Fruit fly (Drosophila melanogaster) whole organism, embryonic: Measurements from ENCODE around the gene CG43901.

Source experiments
- Adf1 ChIP-seq: fragments of 200-800 bp; sonication (Bioruptor generic); IDR thresholded peaks from 2 replicates; pipeline ENCODE4 v1.3.6; 2022; ENCODE audit warnings: missing biosample characterization, missing genetic modification characterization
- Atf3 ChIP-seq: fragments of 200-800 bp; sonication (Bioruptor generic); optimal IDR thresholded peaks from 3 replicates; lab custom pipeline; 2016; ENCODE audit warnings: missing biosample characterization, missing genetic modification characterization
- BEAF-32 ChIP-seq: fragments of 200-800 bp; sonication (Bioruptor generic); optimal IDR thresholded peaks from 3 replicates; lab custom pipeline; 2017; ENCODE audit warnings: missing biosample characterization, missing genetic modification characterization, mild to moderate bottlenecking, moderate library complexity, missing genetic modification reagents
- Bgb ChIP-seq: fragments of 200-800 bp; sonication (Bioruptor generic); IDR thresholded peaks from 2 replicates; pipeline ENCODE4 v1.3.6; 2022; ENCODE audit warnings: missing biosample characterization, missing genetic modification characterization; ENCODE audit not compliant: partially characterized antibody
- CG11723 ChIP-seq: fragments of 200-800 bp; sonication (Bioruptor generic); optimal IDR thresholded peaks from 2 replicates; lab custom pipeline; 2017; ENCODE audit warnings: missing biosample characterization, mild to moderate bottlenecking, missing genetic modification characterization
- CG16863 ChIP-seq: fragments of 200-800 bp; sonication (Bioruptor generic); optimal IDR thresholded peaks from 3 replicates; lab custom pipeline; 2016; ENCODE audit warnings: missing biosample characterization, missing genetic modification characterization
- CG2116 ChIP-seq: fragments of 200-800 bp; sonication (Bioruptor generic); optimal IDR thresholded peaks from 3 replicates; lab custom pipeline; 2018; ENCODE audit warnings: missing biosample characterization, mild to moderate bottlenecking, missing genetic modification characterization
- CG30020 ChIP-seq: fragments of 200-800 bp; optimal IDR thresholded peaks from 2 replicates; lab custom pipeline; 2019; ENCODE audit warnings: missing biosample characterization, mild to moderate bottlenecking, missing genetic modification characterization, moderate library complexity
- CG31441 ChIP-seq: fragments of 200-800 bp; sonication (Bioruptor generic); IDR thresholded peaks from 2 replicates; pipeline ENCODE4 v1.3.6; 2022; ENCODE audit warnings: missing biosample characterization, missing genetic modification characterization
- CG3281 ChIP-seq: fragments of 200-800 bp; sonication (Bioruptor generic); optimal IDR thresholded peaks from 3 replicates; lab custom pipeline; 2017; ENCODE audit warnings: missing biosample characterization, mild to moderate bottlenecking, missing genetic modification characterization
- CG3407 ChIP-seq: fragments of 200-800 bp; sonication (Bioruptor generic); optimal IDR thresholded peaks from 2 replicates; lab custom pipeline; 2018; ENCODE audit warnings: missing biosample characterization, mild to moderate bottlenecking, missing genetic modification characterization
- CG34422 ChIP-seq: fragments of 200-800 bp; sonication (Bioruptor generic); IDR thresholded peaks from 3 replicates; pipeline ENCODE4 v1.3.6; 2022; ENCODE audit warnings: missing biosample characterization, missing genetic modification characterization
- CG4282 ChIP-seq: fragments of 200-800 bp; sonication (Bioruptor generic); optimal IDR thresholded peaks from 2 replicates; lab custom pipeline; 2016; ENCODE audit warnings: missing biosample characterization, missing genetic modification characterization
- CG4617 ChIP-seq: fragments of 200-800 bp; sonication (Bioruptor generic); optimal IDR thresholded peaks from 3 replicates; lab custom pipeline; 2016; ENCODE audit warnings: missing biosample characterization, missing genetic modification characterization, borderline replicate concordance
- CG4854 ChIP-seq: fragments of 200-800 bp; sonication (Bioruptor generic); optimal IDR thresholded peaks from 2 replicates; lab custom pipeline; 2016; ENCODE audit warnings: missing biosample characterization, missing genetic modification characterization, inconsistent platforms
- CG7963 ChIP-seq: fragments of 200-800 bp; sonication (Bioruptor generic); IDR thresholded peaks from 3 replicates; pipeline ENCODE4 v1.3.6; 2022; ENCODE audit warnings: missing biosample characterization, missing genetic modification characterization; ENCODE audit not compliant: partially characterized antibody
- CG9215 ChIP-seq: fragments of 200-800 bp; sonication (Bioruptor generic); IDR thresholded peaks from 2 replicates; pipeline ENCODE4 v1.3.6; 2022; ENCODE audit warnings: missing biosample characterization, missing genetic modification characterization
- CG9437 ChIP-seq: fragments of 200-800 bp; sonication (Bioruptor generic); optimal IDR thresholded peaks from 2 replicates; lab custom pipeline; 2018; ENCODE audit warnings: missing biosample characterization, mild to moderate bottlenecking, missing genetic modification characterization
- D19B ChIP-seq: fragments of 200-800 bp; sonication (Bioruptor generic); optimal IDR thresholded peaks from 2 replicates; lab custom pipeline; 2017; ENCODE audit warnings: missing biosample characterization, mild to moderate bottlenecking, missing genetic modification characterization
- Dfd ChIP-seq, 2 experiments: fragments of >200 bp; optimal IDR thresholded peaks; 2 replicates each; lab custom pipeline; 2017; ENCODE audit warnings: missing biosample characterization in 2 of 2, missing genetic modification characterization in 2 of 2
- Dll ChIP-seq: fragments of 200-800 bp; sonication (Bioruptor generic); IDR thresholded peaks from 4 replicates; pipeline ENCODE4 v1.3.6; 2022; ENCODE audit warnings: missing biosample characterization, missing genetic modification characterization; ENCODE audit not compliant: partially characterized antibody
- Dp ChIP-seq: fragments of 200-800 bp; sonication (Bioruptor generic); optimal IDR thresholded peaks from 2 replicates; lab custom pipeline; 2018; ENCODE audit warnings: missing biosample characterization, mild to moderate bottlenecking, missing genetic modification characterization, moderate library complexity
- HLH4C ChIP-seq: fragments of 200-800 bp; sonication (Bioruptor generic); IDR thresholded peaks from 3 replicates; pipeline ENCODE4 v1.3.6; 2022; ENCODE audit warnings: missing biosample characterization, missing genetic modification characterization; ENCODE audit not compliant: partially characterized antibody
- HLH54F ChIP-seq: fragments of 200-800 bp; sonication (Bioruptor generic); optimal IDR thresholded peaks from 3 replicates; lab custom pipeline; 2016; ENCODE audit warnings: missing biosample characterization, missing genetic modification characterization
- Hr39 ChIP-seq: fragments of >200 bp; optimal IDR thresholded peaks from 2 replicates; lab custom pipeline; 2017
- Kr ChIP-seq: fragments of 200-800 bp; sonication (Bioruptor generic); optimal IDR thresholded peaks from 2 replicates; lab custom pipeline; 2017; ENCODE audit warnings: missing biosample characterization, mild to moderate bottlenecking, missing genetic modification characterization
- Lim3 ChIP-seq: fragments of 200-800 bp; sonication (Bioruptor generic); IDR thresholded peaks from 2 replicates; pipeline ENCODE4 v1.3.6; 2022; ENCODE audit warnings: missing biosample characterization, missing genetic modification characterization
- NFAT ChIP-seq: fragments of 200-800 bp; sonication (Bioruptor generic); IDR thresholded peaks from 2 replicates; pipeline ENCODE4 v1.3.6; 2022; ENCODE audit warnings: missing biosample characterization, missing genetic modification characterization
- NfI ChIP-seq: fragments of 200-800 bp; sonication (Bioruptor generic); optimal IDR thresholded peaks from 3 replicates; lab custom pipeline; 2018; ENCODE audit warnings: missing biosample characterization, mild to moderate bottlenecking, missing genetic modification characterization, moderate library complexity
- Sry-δ ChIP-seq: fragments of 200-800 bp; sonication (Bioruptor generic); optimal IDR thresholded peaks from 2 replicates; lab custom pipeline; 2016; ENCODE audit warnings: missing biosample characterization, missing genetic modification characterization
- Ssrp ChIP-seq: fragments of 200-800 bp; sonication (Bioruptor generic); optimal IDR thresholded peaks from 2 replicates; lab custom pipeline; 2018; ENCODE audit warnings: missing biosample characterization, mild to moderate bottlenecking, missing genetic modification characterization, moderate library complexity
- bab2 ChIP-seq: fragments of 200-800 bp; sonication (Bioruptor generic); optimal IDR thresholded peaks from 2 replicates; lab custom pipeline; 2016; ENCODE audit warnings: missing biosample characterization, missing genetic modification characterization
- cas ChIP-seq: fragments of 200-800 bp; sonication (Bioruptor generic); IDR thresholded peaks from 2 replicates; pipeline ENCODE4 v1.3.6; 2022; ENCODE audit warnings: missing biosample characterization, missing genetic modification characterization
- chinmo ChIP-seq: fragments of 200-800 bp; sonication (Bioruptor generic); IDR thresholded peaks from 4 replicates; pipeline ENCODE4 v1.3.6; 2022; ENCODE audit warnings: missing biosample characterization, missing genetic modification characterization; ENCODE audit not compliant: partially characterized antibody
- crol ChIP-seq: fragments of 200-800 bp; sonication (Bioruptor generic); IDR thresholded peaks from 2 replicates; pipeline ENCODE4 v1.3.6; 2022; ENCODE audit warnings: missing biosample characterization, missing genetic modification characterization
- crp ChIP-seq, 2 experiments: fragments of 200-800 bp; sonication (Bioruptor generic); optimal IDR thresholded peaks; 2 replicates in 1 of 2; 3 replicates in 1 of 2; lab custom pipeline; 2017; ENCODE audit warnings: missing biosample characterization in 2 of 2, missing genetic modification characterization in 2 of 2, mild to moderate bottlenecking in 1 of 2, moderate library complexity in 1 of 2
- dan ChIP-seq: fragments of 200-800 bp; sonication (Bioruptor generic); IDR thresholded peaks from 2 replicates; pipeline ENCODE4 v1.3.6; 2022; ENCODE audit warnings: missing biosample characterization, missing genetic modification characterization
- dmrt99B ChIP-seq: fragments of 200-800 bp; sonication (Bioruptor generic); optimal IDR thresholded peaks from 2 replicates; lab custom pipeline; 2018; ENCODE audit warnings: missing biosample characterization, mild to moderate bottlenecking, missing genetic modification characterization, moderate library complexity
- en ChIP-seq: fragments of 200-800 bp; sonication (Bioruptor generic); optimal IDR thresholded peaks from 2 replicates; lab custom pipeline; 2016; ENCODE audit warnings: missing biosample characterization, missing genetic modification characterization
- fru ChIP-seq: fragments of >200 bp; optimal IDR thresholded peaks from 2 replicates; lab custom pipeline; 2017
- grau ChIP-seq: fragments of 200-800 bp; optimal IDR thresholded peaks from 3 replicates; lab custom pipeline; 2019; ENCODE audit warnings: missing biosample characterization, mild to moderate bottlenecking, missing genetic modification characterization, moderate library complexity
- gsb ChIP-seq: fragments of 200-800 bp; sonication (Bioruptor generic); IDR thresholded peaks from 2 replicates; pipeline ENCODE4 v1.3.6; 2022; ENCODE audit warnings: missing biosample characterization, missing genetic modification characterization
- hbn ChIP-seq: fragments of 200-800 bp; sonication (Bioruptor generic); IDR thresholded peaks from 2 replicates; pipeline ENCODE4 v1.3.6; 2022; ENCODE audit warnings: missing biosample characterization, missing genetic modification characterization; ENCODE audit not compliant: partially characterized antibody
- her ChIP-seq: fragments of 200-800 bp; sonication (Bioruptor generic); optimal IDR thresholded peaks from 2 replicates; lab custom pipeline; 2016; ENCODE audit warnings: missing biosample characterization, missing genetic modification characterization
- insv ChIP-seq, 2 experiments: fragments of 200-800 bp; sonication (Bioruptor generic); optimal IDR thresholded peaks; 3 replicates each; lab custom pipeline; 2016 to 2018; ENCODE audit warnings: missing biosample characterization in 2 of 2, missing genetic modification characterization in 2 of 2
- onecut ChIP-seq: fragments of 200-800 bp; sonication (Bioruptor generic); IDR thresholded peaks from 2 replicates; pipeline ENCODE4 v1.3.6; 2022; ENCODE audit warnings: missing biosample characterization, missing genetic modification characterization
- row ChIP-seq: fragments of 200-800 bp; sonication (Bioruptor generic); IDR thresholded peaks from 3 replicates; pipeline ENCODE4 v1.3.6; 2022; ENCODE audit warnings: missing biosample characterization, missing genetic modification characterization
- schlank ChIP-seq: fragments of 200-800 bp; sonication (Bioruptor generic); optimal IDR thresholded peaks from 2 replicates; lab custom pipeline; 2018; ENCODE audit warnings: missing biosample characterization, mild to moderate bottlenecking, missing genetic modification characterization
- sd ChIP-seq: fragments of 200-800 bp; sonication (Bioruptor generic); optimal IDR thresholded peaks from 3 replicates; lab custom pipeline; 2018; ENCODE audit warnings: missing biosample characterization, mild to moderate bottlenecking, missing genetic modification characterization, moderate library complexity
- sna ChIP-seq: fragments of 200-800 bp; sonication (Bioruptor generic); IDR thresholded peaks from 2 replicates; pipeline ENCODE4 v1.3.6; 2022; ENCODE audit warnings: missing biosample characterization, missing genetic modification characterization; ENCODE audit not compliant: partially characterized antibody
- unc-4 ChIP-seq: fragments of 200-800 bp; sonication (Bioruptor generic); IDR thresholded peaks from 2 replicates; pipeline ENCODE4 v1.3.6; 2022; ENCODE audit warnings: missing biosample characterization, missing genetic modification characterization; ENCODE audit not compliant: partially characterized antibody

CG43901 gene

dm6 chrX:10929613-10930012, 24.0 kb downstream of the CG43901 start (continued):
- TF ChIP-seq Adf1 (GFP tag; lab: Robert Waterston, UW) (no peak), crol (GFP tag; lab: Robert Waterston, UW) (no peak), Bgb (peak; percentile 61), CG2116 (GFP tag; lab: Kevin White, UChicago) (peak; percentile 18), gsb (GFP tag; lab: Robert Waterston, UW) (no peak), CG4854 (GFP tag; lab: Kevin White, UChicago) (no peak), insv (GFP tag; optimal IDR thresholded peaks at IDR 0.05; lab: Kevin White, UChicago) (no peak), CG34422 (no peak), Sry-δ (GFP tag; lab: Kevin White, UChicago) (peak; percentile 21), Lim3 (no peak), dan (GFP tag; lab: Robert Waterston, UW) (no peak), Atf3 (GFP tag; lab: Kevin White, UChicago) (no peak), Dfd (GFP tag; optimal IDR thresholded peaks at IDR 0.05; lab: Kevin White, UChicago) (no peak), CG31441 (no peak), sd (peak; percentile 45), dmrt99B (tag; lab: Kevin White, UChicago) (no peak), CG3407 (GFP tag; lab: Kevin White, UChicago) (no peak), cas (GFP tag; lab: Robert Waterston, UW) (no peak), HLH4C (peak; percentile 44; the same call in 1 of the 3 replicates), fru (lab: Kevin White, UChicago) (no peak), Kr (no peak), Hr39 (lab: Kevin White, UChicago) (no peak), CG9437 (GFP tag; lab: Kevin White, UChicago) (no peak), schlank (tag; lab: Kevin White, UChicago) (no peak), CG11723 (GFP tag; lab: Kevin White, UChicago) (no peak), Dll (GFP tag; lab: Robert Waterston, UW) (peak; percentile 54; the same call in 2 of the 4 replicates), row (GFP tag; lab: Robert Waterston, UW) (no peak), CG7963 (peak; percentile 58; the same call in 1 of the 3 replicates), crp (GFP tag; optimal IDR thresholded peaks at IDR 0.05; lab: Kevin White, UChicago) (peak in 1 of 2 experiments; percentile 1), CG3281 (GFP tag; lab: Kevin White, UChicago) (no peak), NFAT (GFP tag; lab: Robert Waterston, UW) (no peak), BEAF-32 (GFP tag; lab: Kevin White, UChicago) (peak; percentile 61), unc-4 (GFP tag; lab: Robert Waterston, UW) (peak; percentile 61), her (GFP tag; lab: Kevin White, UChicago) (no peak), CG9215 (no peak), NfI (no peak), CG16863 (no peak), D19B (GFP tag; lab: Kevin White, UChicago) (no peak), Dp (peak; percentile 61), Ssrp (tag; lab: Kevin White, UChicago) (no peak), sna (GFP tag; lab: Robert Waterston, UW) (0 out of 2 replicates have a peak, but pooled peaks have one; percentile 54), bab2 (GFP tag; lab: Kevin White, UChicago) (no peak), onecut (GFP tag; lab: Robert Waterston, UW) (no peak), HLH54F (GFP tag; lab: Kevin White, UChicago) (no peak), CG4617 (GFP tag; lab: Kevin White, UChicago) (no peak), en (no peak), CG30020 (tag; lab: Kevin White, UChicago) (no peak), CG4282 (GFP tag; lab: Kevin White, UChicago) (no peak), grau (tag; lab: Kevin White, UChicago) (no peak), hbn (peak; percentile 61), chinmo (GFP tag; lab: Robert Waterston, UW) (peak; percentile 51; the same call in 1 of the 4 replicates)
